Fruit fly (Drosophila melanogaster) whole organism: ENCODE data around the gene Rcd4.

Source experiments
- CG8478 ChIP-seq: fragments of >200 bp; optimal IDR thresholded peaks from 2 replicates; lab custom pipeline; 2018; ENCODE audit warnings: inconsistent platforms
- Dll ChIP-seq: fragments of >200 bp; optimal IDR thresholded peaks from 2 replicates; lab custom pipeline; 2017
- EcR ChIP-seq, 2 experiments: fragments of >200 bp; optimal IDR thresholded peaks; 2 replicates each; lab custom pipeline; 2017; ENCODE audit warnings: missing biosample characterization in 2 of 2, missing genetic modification characterization in 2 of 2, missing genetic modification reagents in 2 of 2
- pan ChIP-seq: fragments of >200 bp; optimal IDR thresholded peaks from 2 replicates; lab custom pipeline; 2017
- psq ChIP-seq: fragments of >200 bp; optimal IDR thresholded peaks from 2 replicates; lab custom pipeline; 2017
- usp ChIP-seq: fragments of >200 bp; optimal IDR thresholded peaks from 2 replicates; lab custom pipeline; 2017; ENCODE audit warnings: missing biosample characterization, missing genetic modification characterization, mixed read lengths

Gene Rcd4

DNA sequence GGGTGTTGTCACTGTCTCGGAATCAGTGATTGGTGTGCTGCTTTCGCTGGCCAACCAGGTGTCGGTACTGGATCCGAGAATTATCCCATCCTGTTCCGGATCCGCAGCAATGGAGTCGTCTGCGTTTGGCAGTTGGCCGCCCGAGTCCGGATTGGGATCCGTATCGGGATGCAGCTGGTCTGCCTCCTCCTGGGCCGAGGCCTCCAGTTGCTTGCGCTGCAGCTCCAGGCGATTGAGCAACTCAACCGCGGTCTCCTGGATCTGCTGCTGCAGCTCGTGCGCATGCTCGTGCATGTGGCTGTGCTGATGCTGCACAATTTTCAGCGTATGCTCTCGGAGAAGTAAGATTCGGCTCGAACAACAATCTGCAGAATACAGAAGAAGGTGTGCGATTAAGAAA is 49.5 kb downstream of the Rcd4 start:
- no peak for TF ChIP-seq EcR (GFP tag; optimal IDR thresholded peaks at IDR 0.05; lab: Kevin White, UChicago)
- TF ChIP-seq usp (GFP tag; lab: Kevin White, UChicago): no peak
- no peak for TF ChIP-seq pan (lab: Kevin White, UChicago)
- no peak for TF ChIP-seq CG8478
- no peak for TF ChIP-seq Dll (lab: Kevin White, UChicago)
- TF ChIP-seq psq (lab: Kevin White, UChicago): no peak
